Fruit fly (Drosophila melanogaster) whole organism, embryonic: ENCODE results near the gene Drs.

Source experiments
- ATbp ChIP-seq: fragments of 200-800 bp; sonication (Bioruptor generic); optimal IDR thresholded peaks from 2 replicates; lab custom pipeline; 2017; ENCODE audit warnings: missing biosample characterization, mild to moderate bottlenecking, missing genetic modification characterization, missing genetic modification reagents
- Adf1 ChIP-seq: fragments of 200-800 bp; sonication (Bioruptor generic); IDR thresholded peaks from 2 replicates; pipeline ENCODE4 v1.3.6; 2022; ENCODE audit warnings: missing biosample characterization, missing genetic modification characterization
- CG11456 ChIP-seq: fragments of 200-800 bp; sonication (Bioruptor generic); IDR thresholded peaks from 3 replicates; pipeline ENCODE4 v1.3.6; 2022; ENCODE audit warnings: missing biosample characterization, missing genetic modification characterization
- CG12299 ChIP-seq: fragments of 200-800 bp; sonication (Bioruptor generic); optimal IDR thresholded peaks from 2 replicates; lab custom pipeline; 2018; ENCODE audit warnings: missing biosample characterization, mild to moderate bottlenecking, missing genetic modification characterization
- CG1602 ChIP-seq: fragments of 200-800 bp; sonication (Bioruptor generic); optimal IDR thresholded peaks from 3 replicates; lab custom pipeline; 2016; ENCODE audit warnings: missing biosample characterization, missing genetic modification characterization
- CG1603 ChIP-seq: fragments of 200-800 bp; sonication (Bioruptor generic); optimal IDR thresholded peaks from 2 replicates; lab custom pipeline; 2019; ENCODE audit warnings: missing biosample characterization, mild to moderate bottlenecking, missing genetic modification characterization, moderate library complexity
- CG17568 ChIP-seq: fragments of 200-800 bp; sonication (Bioruptor generic); optimal IDR thresholded peaks from 2 replicates; lab custom pipeline; 2018; ENCODE audit warnings: missing biosample characterization, mild to moderate bottlenecking, missing genetic modification characterization, moderate library complexity
- CG2875 ChIP-seq: fragments of 200-800 bp; sonication (Bioruptor generic); optimal IDR thresholded peaks from 2 replicates; lab custom pipeline; 2017; ENCODE audit warnings: missing biosample characterization, mild to moderate bottlenecking, missing genetic modification characterization, missing genetic modification reagents
- CG30020 ChIP-seq: fragments of 200-800 bp; optimal IDR thresholded peaks from 2 replicates; lab custom pipeline; 2019; ENCODE audit warnings: missing biosample characterization, mild to moderate bottlenecking, missing genetic modification characterization, moderate library complexity
- CG3838 ChIP-seq: fragments of 200-800 bp; sonication (Bioruptor generic); optimal IDR thresholded peaks from 3 replicates; lab custom pipeline; 2016; ENCODE audit warnings: missing biosample characterization, missing genetic modification characterization
- CG3847 ChIP-seq: fragments of 200-800 bp; sonication (Bioruptor generic); IDR thresholded peaks from 2 replicates; pipeline ENCODE4 v1.3.6; 2022; ENCODE audit warnings: missing biosample characterization, missing genetic modification characterization
- CG42726 ChIP-seq: fragments of 200-800 bp; sonication (Bioruptor generic); IDR thresholded peaks from 2 replicates; pipeline ENCODE4 v1.3.6; 2022; ENCODE audit warnings: missing biosample characterization, missing genetic modification characterization; ENCODE audit not compliant: partially characterized antibody
- CG5953 ChIP-seq: fragments of 200-800 bp; sonication (Bioruptor generic); IDR thresholded peaks from 2 replicates; pipeline ENCODE4 v1.3.6; 2022; ENCODE audit warnings: missing biosample characterization, missing genetic modification characterization
- CG6689 ChIP-seq: fragments of 200-800 bp; sonication (Bioruptor generic); IDR thresholded peaks from 2 replicates; pipeline ENCODE4 v1.3.6; 2022; ENCODE audit warnings: missing biosample characterization, missing genetic modification characterization
- CG6791 ChIP-seq: fragments of 200-800 bp; sonication (Bioruptor generic); IDR thresholded peaks from 3 replicates; pipeline ENCODE4 v1.3.6; 2022; ENCODE audit warnings: missing biosample characterization, missing genetic modification characterization; ENCODE audit not compliant: partially characterized antibody
- CG7271 ChIP-seq: fragments of 200-800 bp; sonication (Bioruptor generic); optimal IDR thresholded peaks from 2 replicates; lab custom pipeline; 2018; ENCODE audit warnings: missing biosample characterization, mild to moderate bottlenecking, missing genetic modification characterization, moderate library complexity
- CG7357 ChIP-seq: fragments of 200-800 bp; sonication (Bioruptor generic); IDR thresholded peaks from 3 replicates; pipeline ENCODE4 v1.3.6; 2022; ENCODE audit warnings: missing biosample characterization, missing genetic modification characterization
- CG7839 ChIP-seq: fragments of 200-800 bp; sonication (Bioruptor generic); optimal IDR thresholded peaks from 3 replicates; lab custom pipeline; 2018; ENCODE audit warnings: missing biosample characterization, mild to moderate bottlenecking, missing genetic modification characterization, moderate library complexity
- CG8924 ChIP-seq: fragments of 200-800 bp; optimal IDR thresholded peaks from 3 replicates; lab custom pipeline; 2019; ENCODE audit warnings: missing biosample characterization, mild to moderate bottlenecking, missing genetic modification characterization, moderate library complexity
- CG9727 ChIP-seq: fragments of 200-800 bp; sonication (Bioruptor generic); optimal IDR thresholded peaks from 3 replicates; lab custom pipeline; 2017; ENCODE audit warnings: missing biosample characterization, mild to moderate bottlenecking, missing genetic modification characterization
- CG9932 ChIP-seq: fragments of 200-800 bp; sonication (Bioruptor generic); IDR thresholded peaks from 2 replicates; pipeline ENCODE4 v1.3.6; 2022; ENCODE audit warnings: missing biosample characterization, missing genetic modification characterization
- CkIIα-i1 ChIP-seq: fragments of 200-800 bp; sonication (Bioruptor generic); IDR thresholded peaks from 2 replicates; pipeline ENCODE4 v1.3.6; 2022; ENCODE audit warnings: missing biosample characterization, missing genetic modification characterization
- Fer2 ChIP-seq: fragments of 200-800 bp; sonication (Bioruptor generic); optimal IDR thresholded peaks from 2 replicates; lab custom pipeline; 2018; ENCODE audit warnings: missing biosample characterization, mild to moderate bottlenecking, missing genetic modification characterization, moderate library complexity
- H15 ChIP-seq: fragments of 200-800 bp; sonication (Bioruptor generic); IDR thresholded peaks from 3 replicates; pipeline ENCODE4 v1.3.6; 2022; ENCODE audit warnings: missing biosample characterization, missing genetic modification characterization
- HLH3B ChIP-seq: fragments of 200-800 bp; sonication (Bioruptor generic); IDR thresholded peaks from 2 replicates; pipeline ENCODE4 v1.3.6; 2022; ENCODE audit warnings: missing biosample characterization, missing genetic modification characterization
- Lim3 ChIP-seq: fragments of 200-800 bp; sonication (Bioruptor generic); IDR thresholded peaks from 2 replicates; pipeline ENCODE4 v1.3.6; 2022; ENCODE audit warnings: missing biosample characterization, missing genetic modification characterization
- Nf-YC ChIP-seq: fragments of 200-800 bp; optimal IDR thresholded peaks from 3 replicates; lab custom pipeline; 2019; ENCODE audit warnings: missing biosample characterization, mild to moderate bottlenecking, missing genetic modification characterization, moderate library complexity
- Optix ChIP-seq: fragments of 200-800 bp; sonication (Bioruptor generic); IDR thresholded peaks from 3 replicates; pipeline ENCODE4 v1.3.6; 2022; ENCODE audit warnings: missing biosample characterization, missing genetic modification characterization
- Ptx1 ChIP-seq: fragments of 200-800 bp; sonication (Bioruptor generic); IDR thresholded peaks from 2 replicates; pipeline ENCODE4 v1.3.6; 2022; ENCODE audit warnings: missing biosample characterization, missing genetic modification characterization
- Ssrp ChIP-seq: fragments of 200-800 bp; sonication (Bioruptor generic); optimal IDR thresholded peaks from 2 replicates; lab custom pipeline; 2018; ENCODE audit warnings: missing biosample characterization, mild to moderate bottlenecking, missing genetic modification characterization, moderate library complexity
- Stat92E ChIP-seq, 3 experiments: fragments of >200 bp in 2 of 3; fragments of 200-800 bp in 1 of 3; sonication (Bioruptor generic) in 1 of 3; optimal IDR thresholded peaks; 2 replicates each; lab custom pipeline; 2017 to 2019; ENCODE audit warnings: missing biosample characterization in 3 of 3, missing genetic modification characterization in 3 of 3, mild to moderate bottlenecking in 1 of 3, moderate library complexity in 1 of 3
- Usf ChIP-seq: fragments of 200-800 bp; sonication (Bioruptor generic); optimal IDR thresholded peaks from 2 replicates; lab custom pipeline; 2017; ENCODE audit warnings: missing genotype, missing biosample characterization, missing genetic modification characterization
- al ChIP-seq: fragments of 200-800 bp; sonication (Bioruptor generic); IDR thresholded peaks from 2 replicates; pipeline ENCODE4 v1.3.6; 2022; ENCODE audit warnings: missing biosample characterization, missing genetic modification characterization
- az2 ChIP-seq: fragments of 200-800 bp; sonication (Bioruptor generic); optimal IDR thresholded peaks from 3 replicates; lab custom pipeline; 2016; ENCODE audit warnings: missing biosample characterization, missing genetic modification characterization
- bcd ChIP-seq: fragments of 200-800 bp; sonication (Bioruptor generic); optimal IDR thresholded peaks from 2 replicates; lab custom pipeline; 2017; ENCODE audit warnings: missing biosample characterization, mild to moderate bottlenecking, missing genetic modification characterization
- btn ChIP-seq: fragments of 200-800 bp; sonication (Bioruptor generic); optimal IDR thresholded peaks from 2 replicates; lab custom pipeline; 2016; ENCODE audit warnings: missing biosample characterization, missing genetic modification characterization
- chn ChIP-seq: fragments of 200-800 bp; sonication (Bioruptor generic); optimal IDR thresholded peaks from 2 replicates; lab custom pipeline; 2016; ENCODE audit warnings: missing biosample characterization, missing genetic modification characterization
- ci ChIP-seq: fragments of 200-800 bp; sonication (Bioruptor generic); IDR thresholded peaks from 3 replicates; pipeline ENCODE4 v1.3.6; 2022; ENCODE audit warnings: missing biosample characterization, missing genetic modification characterization
- grau ChIP-seq: fragments of 200-800 bp; optimal IDR thresholded peaks from 3 replicates; lab custom pipeline; 2019; ENCODE audit warnings: missing biosample characterization, mild to moderate bottlenecking, missing genetic modification characterization, moderate library complexity
- hbn ChIP-seq: fragments of 200-800 bp; sonication (Bioruptor generic); IDR thresholded peaks from 2 replicates; pipeline ENCODE4 v1.3.6; 2022; ENCODE audit warnings: missing biosample characterization, missing genetic modification characterization; ENCODE audit not compliant: partially characterized antibody
- kni ChIP-seq: fragments of 200-800 bp; sonication (Bioruptor generic); optimal IDR thresholded peaks from 3 replicates; lab custom pipeline; 2017; ENCODE audit warnings: mild to moderate bottlenecking, missing biosample characterization, missing genetic modification reagents, missing genetic modification characterization
- lola ChIP-seq, 3 experiments: fragments of >200 bp in 2 of 3; fragments of 200-800 bp in 1 of 3; sonication (Bioruptor generic) in 1 of 3; optimal IDR thresholded peaks; 2 replicates each; lab custom pipeline; 2017 to 2019; ENCODE audit warnings: missing biosample characterization in 3 of 3, missing genetic modification characterization in 3 of 3, mild to moderate bottlenecking in 1 of 3, moderate library complexity in 1 of 3
- nmo ChIP-seq: fragments of 200-800 bp; sonication (Bioruptor generic); optimal IDR thresholded peaks from 2 replicates; lab custom pipeline; 2018; ENCODE audit warnings: missing biosample characterization, mild to moderate bottlenecking, missing genetic modification characterization, moderate library complexity
- odd ChIP-seq: fragments of 200-800 bp; sonication (Bioruptor generic); optimal IDR thresholded peaks from 2 replicates; lab custom pipeline; 2017; ENCODE audit warnings: missing biosample characterization, mild to moderate bottlenecking, missing genetic modification characterization
- pzg ChIP-seq: fragments of 200-800 bp; sonication (Bioruptor generic); optimal IDR thresholded peaks from 3 replicates; lab custom pipeline; 2018; ENCODE audit warnings: missing biosample characterization, mild to moderate bottlenecking, missing genetic modification characterization, moderate library complexity
- ranshi ChIP-seq: fragments of 200-800 bp; sonication (Bioruptor generic); IDR thresholded peaks from 2 replicates; pipeline ENCODE4 v1.3.6; 2022; ENCODE audit warnings: missing biosample characterization, missing genetic modification characterization
- tgo ChIP-seq: fragments of 200-800 bp; sonication (Bioruptor generic); IDR thresholded peaks from 3 replicates; pipeline ENCODE4 v1.3.6; 2022; ENCODE audit warnings: missing biosample characterization, missing genetic modification characterization
- z ChIP-seq: fragments of 200-800 bp; sonication (Bioruptor generic); IDR thresholded peaks from 3 replicates; pipeline ENCODE4 v1.3.6; 2022; ENCODE audit warnings: missing biosample characterization, missing genetic modification characterization

The Drs gene

DNA sequence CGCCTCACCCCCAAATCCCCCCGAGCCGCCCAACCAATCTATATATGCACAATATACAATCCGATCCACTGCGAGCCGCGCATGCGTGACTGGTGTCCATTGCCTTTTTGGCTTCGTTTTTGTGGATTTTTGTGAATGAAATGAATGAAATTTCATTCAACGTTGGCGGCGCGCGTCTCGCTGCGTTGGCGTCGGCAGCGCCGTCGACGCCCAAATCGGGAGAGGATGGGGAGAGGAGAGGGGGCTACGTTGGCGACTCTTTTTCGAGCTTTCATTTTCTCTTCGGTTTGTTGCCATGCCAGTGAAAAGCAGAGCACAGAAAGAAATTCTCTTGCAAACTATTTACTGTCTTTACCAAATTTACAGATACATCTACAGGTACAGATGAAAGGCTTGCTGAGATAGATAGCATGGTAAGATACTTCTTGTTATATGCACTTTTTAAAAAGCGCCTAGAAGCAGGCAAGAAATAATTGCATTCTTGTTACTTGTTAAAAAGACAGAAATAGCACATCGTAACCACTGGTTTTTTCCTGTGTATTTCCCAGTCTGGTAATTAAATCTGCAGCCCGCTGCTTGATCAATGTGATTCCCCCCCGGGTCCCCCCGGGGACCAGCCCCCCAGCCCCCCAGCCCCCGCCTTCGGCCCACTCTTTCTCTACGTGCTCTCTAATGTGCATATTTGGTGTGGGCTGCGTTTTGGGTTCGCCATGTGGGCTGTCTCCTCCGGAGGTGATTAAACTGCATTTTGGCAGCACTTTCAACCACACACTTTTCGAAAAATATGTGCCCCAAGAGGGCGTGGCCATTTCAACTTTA is 11.1 kb downstream of the Drs start:
- TF ChIP-seq CG9727 (GFP tag; lab: Kevin White, UChicago) (peak; percentile 60), ci (GFP tag; lab: Robert Waterston, UW) (peak; percentile 77), Fer2 (no peak), lola (GFP tag; optimal IDR thresholded peaks at IDR 0.05; lab: Kevin White, UChicago) (peak in 1 of 3 experiments; percentile 41), CG42726 (GFP tag; lab: Robert Waterston, UW) (no peak), CG2875 (GFP tag; lab: Kevin White, UChicago) (peak; percentile 45), CG6689 (GFP tag; lab: Robert Waterston, UW) (peak; percentile 33; the same call in 1 of the 2 replicates), CG8924 (tag; lab: Kevin White, UChicago) (peak; percentile 50), nmo (peak; percentile 60), Ptx1 (GFP tag; lab: Robert Waterston, UW) (peak; percentile 60; the same call in 1 of the 2 replicates), Adf1 (GFP tag; lab: Robert Waterston, UW) (peak; percentile 63), Stat92E (GFP tag; optimal IDR thresholded peaks at IDR 0.05; lab: Kevin White, UChicago) (peak in 1 of 3 experiments; percentile 51), kni (peak; percentile 78), CG11456 (no peak), ATbp (GFP tag; lab: Kevin White, UChicago) (peak; percentile 69), CG7357 (GFP tag; lab: Robert Waterston, UW) (no peak), z (GFP tag; lab: Robert Waterston, UW) (0 out of 3 replicates have a peak, but pooled peaks have one; percentile 23), CG7271 (tag; lab: Kevin White, UChicago) (no peak), Nf-YC (tag; lab: Kevin White, UChicago) (peak; percentile 13), hbn (peak; percentile 23; the same call in 1 of the 2 replicates), CG30020 (no peak), chn (GFP tag; lab: Kevin White, UChicago) (peak; percentile 6), bcd (GFP tag; lab: Kevin White, UChicago) (peak; percentile 34), grau (tag; lab: Kevin White, UChicago) (peak; percentile 53), CG1602 (GFP tag; lab: Kevin White, UChicago) (peak; percentile 9), Ssrp (peak; percentile 61), tgo (GFP tag; lab: Robert Waterston, UW) (peak; percentile 45; the same call in 2 of the 3 replicates), ranshi (GFP tag; lab: Robert Waterston, UW) (0 out of 2 replicates have a peak, but pooled peaks have one; percentile 32), az2 (GFP tag; lab: Kevin White, UChicago) (peak; percentile 45), CG17568 (GFP tag; lab: Kevin White, UChicago) (no peak), CG9932 (GFP tag; lab: Robert Waterston, UW) (no peak), CG6791 (GFP tag; lab: Robert Waterston, UW) (no peak), CG12299 (no peak), CG1603 (tag; lab: Kevin White, UChicago) (peak; percentile 39), pzg (GFP tag; lab: Kevin White, UChicago) (no peak), al (GFP tag; lab: Robert Waterston, UW) (no peak), CkIIα-i1 (GFP tag; lab: Robert Waterston, UW) (no peak), Lim3 (GFP tag; lab: Robert Waterston, UW) (0 out of 2 replicates have a peak, but pooled peaks have one; percentile 24), btn (GFP tag; lab: Kevin White, UChicago) (no peak), Usf (no peak), HLH3B (peak; percentile 58), CG3847 (no peak), CG3838 (no peak), odd (peak; percentile 5), CG5953 (GFP tag; lab: Robert Waterston, UW) (0 out of 2 replicates have a peak, but pooled peaks have one; percentile 39), Optix (GFP tag; lab: Robert Waterston, UW) (peak; percentile 52; the same call in 1 of the 3 replicates), CG7839 (tag; lab: Kevin White, UChicago) (peak; percentile 56), H15 (GFP tag; lab: Robert Waterston, UW) (peak; percentile 38; the same call in 1 of the 3 replicates)
